Worm (Caenorhabditis elegans) whole organism, L3 larva: ENCODE results near the gene str-19.

Experiments
- ama-1 ChIP-seq: fragments of 150-350 bp; optimal IDR thresholded peaks from 2 replicates; lab custom pipeline; 2018
- ceh-82 ChIP-seq: fragments of 150-350 bp; optimal IDR thresholded peaks from 2 replicates; lab custom pipeline; 2014; ENCODE audit warnings: missing biosample characterization, missing genetic modification characterization
- ceh-9 ChIP-seq: sonication (generic microtip); optimal IDR thresholded peaks from 2 replicates; lab custom pipeline; 2018; ENCODE audit warnings: missing biosample characterization, missing genetic modification characterization
- daf-12 ChIP-seq: fragments of 150-350 bp; optimal IDR thresholded peaks from 2 replicates; lab custom pipeline; 2014; ENCODE audit warnings: missing biosample characterization, missing genetic modification reagents, missing genetic modification characterization
- nhr-11 ChIP-seq: fragments of 150-350 bp; optimal IDR thresholded peaks from 2 replicates; lab custom pipeline; 2014; ENCODE audit warnings: missing biosample characterization, missing genetic modification characterization
- nhr-28 ChIP-seq: fragments of 150-350 bp; optimal IDR thresholded peaks from 2 replicates; lab custom pipeline; 2014; ENCODE audit warnings: missing biosample characterization, missing genetic modification characterization
- nhr-43 ChIP-seq: sonication (generic microtip); optimal IDR thresholded peaks from 2 replicates; lab custom pipeline; 2016; ENCODE audit warnings: mild to moderate bottlenecking, missing genetic modification characterization, missing compliant biosample characterization; ENCODE audit not compliant: poor library complexity, severe bottlenecking
- sea-2 ChIP-seq: fragments of 150-350 bp; sonication (generic microtip); optimal IDR thresholded peaks from 4 replicates; lab custom pipeline; 2014; ENCODE audit warnings: missing biosample characterization, missing genetic modification reagents, missing genetic modification characterization
- snpc-4 ChIP-seq: fragments of 150-350 bp; optimal IDR thresholded peaks from 2 replicates; lab custom pipeline; 2014; ENCODE audit warnings: missing biosample characterization, missing genetic modification characterization
- unc-62 ChIP-seq: fragments of 150-350 bp; sonication (generic microtip); optimal IDR thresholded peaks from 4 replicates; lab custom pipeline; 2014; ENCODE audit warnings: missing biosample characterization, missing genetic modification reagents, missing genetic modification characterization
- zag-1 ChIP-seq: fragments of 150-350 bp; optimal IDR thresholded peaks from 2 replicates; lab custom pipeline; 2014; ENCODE audit warnings: missing biosample characterization, missing genetic modification characterization
- ztf-11 ChIP-seq: fragments of 150-350 bp; optimal IDR thresholded peaks from 2 replicates; lab custom pipeline; 2014; ENCODE audit warnings: missing biosample characterization, missing genetic modification characterization
- ztf-4 ChIP-seq: fragments of 150-350 bp; optimal IDR thresholded peaks from 2 replicates; lab custom pipeline; 2014; ENCODE audit warnings: missing biosample characterization, missing genetic modification characterization

DNA sequence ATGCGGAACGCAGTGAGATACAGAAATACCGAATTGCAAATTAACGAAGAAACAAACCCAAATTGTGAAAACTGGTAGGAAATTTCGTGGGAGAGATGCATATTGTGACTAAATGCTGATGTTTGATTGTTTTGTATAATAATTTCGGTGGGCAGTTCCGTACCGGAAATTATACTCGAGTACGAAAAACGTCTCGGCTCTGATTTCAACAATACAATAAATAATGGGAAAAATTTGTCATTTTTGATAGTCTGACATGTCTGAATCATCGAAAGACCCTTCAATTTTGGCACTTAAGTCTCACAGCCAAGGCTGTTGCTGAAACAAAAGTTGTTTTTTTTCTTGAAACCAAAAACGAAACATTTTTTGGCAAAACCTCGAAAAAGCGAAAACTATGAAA, 7.8 kb upstream of the str-19 start, which contains the start of gene str-43:
- TF ChIP-seq ztf-11 (tag; lab: Kevin White, UChicago) (no peak), unc-62 (no peak), nhr-11 (tag; lab: Kevin White, UChicago) (no peak), snpc-4 (tag; lab: Kevin White, UChicago) (no peak), ceh-82 (tag; lab: Kevin White, UChicago) (no peak), sea-2 (GFP tag; lab: Kevin White, UChicago) (no peak), nhr-43 (tag; lab: Kevin White, UChicago) (no peak), nhr-28 (tag; lab: Kevin White, UChicago) (no peak), ztf-4 (tag; lab: Kevin White, UChicago) (no peak), ama-1 (lab: Kevin White, UChicago) (no peak), ceh-9 (no peak), zag-1 (tag; lab: Kevin White, UChicago) (no peak), daf-12 (tag; lab: Kevin White, UChicago) (no peak)
